Worm (Caenorhabditis elegans) whole organism, early embryonic: Measurements from ENCODE around the gene F29A7.6.

Experiments
- aly-1 ChIP-seq: sonication (generic microtip); optimal IDR thresholded peaks from 2 replicates; lab custom pipeline; 2016; ENCODE audit warnings: missing genetic modification characterization, missing compliant biosample characterization
- ama-1 ChIP-seq: fragments of 150-350 bp; optimal IDR thresholded peaks from 2 replicates; lab custom pipeline; 2014
- flt-1 ChIP-seq: fragments of 200-800 bp; sonication (Bioruptor generic); IDR thresholded peaks from 2 replicates; pipeline ENCODE4 v1.3.6; 2022; ENCODE audit warnings: missing genetic modification characterization, missing compliant biosample characterization
- hmg-4 ChIP-seq: fragments of 200-800 bp; sonication (Bioruptor generic); optimal IDR thresholded peaks from 2 replicates; lab custom pipeline; 2018; ENCODE audit warnings: mild to moderate bottlenecking, missing genetic modification characterization, missing compliant biosample characterization
- pes-1 ChIP-seq: fragments of 200-800 bp; sonication (Bioruptor generic); IDR thresholded peaks from 2 replicates; pipeline ENCODE4 v1.3.6; 2022; ENCODE audit warnings: missing genetic modification reagents, missing genetic modification characterization, missing compliant biosample characterization
- scrt-1 ChIP-seq: fragments of 200-800 bp; sonication (Bioruptor generic); IDR thresholded peaks from 2 replicates; pipeline ENCODE4 v1.3.6; 2022; ENCODE audit warnings: missing genetic modification characterization, missing compliant biosample characterization
- tbx-37 ChIP-seq: fragments of 200-800 bp; sonication (Bioruptor generic); conservative IDR thresholded peaks from 2 replicates; pipeline ENCODE4 v1.3.6; 2022; ENCODE audit warnings: missing genetic modification reagents, missing genetic modification characterization, missing compliant biosample characterization

DNA sequence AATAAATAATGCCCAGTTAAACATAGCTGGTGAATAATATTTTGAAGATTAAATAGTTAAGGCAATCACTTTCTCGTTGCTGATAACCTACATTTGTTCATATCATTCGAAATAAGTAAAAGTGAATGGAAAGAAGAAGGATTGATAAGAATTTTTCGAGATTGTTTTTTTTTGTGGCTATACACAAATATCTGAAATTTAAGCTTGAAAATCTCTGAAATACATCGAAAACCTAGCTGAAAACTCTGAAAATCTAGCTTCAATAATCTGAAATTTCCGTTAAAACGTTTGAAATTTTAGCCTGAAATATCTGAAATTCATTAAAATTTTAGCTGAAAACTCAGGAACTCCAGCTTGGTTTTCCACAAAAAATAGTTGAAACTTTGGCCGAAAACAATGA is 12.8 kb downstream of the F29A7.6 start, which contains the start of gene T05A8.6:
- no peak for TF ChIP-seq aly-1 (tag; lab: Kevin White, UChicago)
- no peak for TF ChIP-seq tbx-37
- TF ChIP-seq ama-1 (lab: Kevin White, UChicago), result no peak
- TF ChIP-seq pes-1 (GFP tag; lab: Robert Waterston, UW), result no peak
- no peak for TF ChIP-seq hmg-4
- no peak for TF ChIP-seq scrt-1
- no peak for TF ChIP-seq flt-1 (GFP tag; lab: Robert Waterston, UW)
